Worm (Caenorhabditis elegans): ENCODE data around the gene F16B4.7.

The F16B4.7 gene

ce11 chrV:1558113-1558512 is 27.4 kb upstream of the F16B4.7 start:
- TF ChIP-seq nhr-10 (tag; optimal IDR thresholded peaks at IDR 0.05), result no peak
- TF ChIP-seq Y55F3AM.14 (GFP tag; optimal IDR thresholded peaks at IDR 0.05), result no peak
- no peak for TF ChIP-seq nhr-21 (tag; optimal IDR thresholded peaks at IDR 0.05)
- TF ChIP-seq F13H6.1 (tag; optimal IDR thresholded peaks at IDR 0.05), result no peak
- TF ChIP-seq C34F6.9 (tag; optimal IDR thresholded peaks at IDR 0.05), result no peak
- no peak for TF ChIP-seq elt-3 (tag; optimal IDR thresholded peaks at IDR 0.05)
- TF ChIP-seq unc-55 (GFP tag; optimal IDR thresholded peaks at IDR 0.05), result no peak
- TF ChIP-seq ceh-16 (tag; optimal IDR thresholded peaks at IDR 0.05), result no peak
- TF ChIP-seq lsy-2 (tag; optimal IDR thresholded peaks at IDR 0.05), result no peak
- no peak for TF ChIP-seq ztf-4 (tag; optimal IDR thresholded peaks at IDR 0.05)
- TF ChIP-seq lin-13 (GFP tag; optimal IDR thresholded peaks at IDR 0.05), result no peak
- no peak for TF ChIP-seq ztf-1 (GFP tag; conservative IDR thresholded peaks at IDR 0.05)
- no peak for TF ChIP-seq R02D3.7 (tag; optimal IDR thresholded peaks at IDR 0.05)
- TF ChIP-seq zag-1 (tag; optimal IDR thresholded peaks at IDR 0.05), result no peak
- no peak for TF ChIP-seq ZK546.5 (tag; optimal IDR thresholded peaks at IDR 0.05)

- TF ChIP-seq ceh-16 (tag; optimal IDR thresholded peaks at IDR 0.05), result peak; percentile 59
- no peak for TF ChIP-seq egl-27 (tag; optimal IDR thresholded peaks at IDR 0.05)
Observed at ce11 chrV:1566776-1567175, 18.7 kb upstream of the F16B4.7 start, which contains the start of gene cdc-25.2. Gene cdc-25.2, plus strand, starts transcription at chrV:1567076.

DNA sequence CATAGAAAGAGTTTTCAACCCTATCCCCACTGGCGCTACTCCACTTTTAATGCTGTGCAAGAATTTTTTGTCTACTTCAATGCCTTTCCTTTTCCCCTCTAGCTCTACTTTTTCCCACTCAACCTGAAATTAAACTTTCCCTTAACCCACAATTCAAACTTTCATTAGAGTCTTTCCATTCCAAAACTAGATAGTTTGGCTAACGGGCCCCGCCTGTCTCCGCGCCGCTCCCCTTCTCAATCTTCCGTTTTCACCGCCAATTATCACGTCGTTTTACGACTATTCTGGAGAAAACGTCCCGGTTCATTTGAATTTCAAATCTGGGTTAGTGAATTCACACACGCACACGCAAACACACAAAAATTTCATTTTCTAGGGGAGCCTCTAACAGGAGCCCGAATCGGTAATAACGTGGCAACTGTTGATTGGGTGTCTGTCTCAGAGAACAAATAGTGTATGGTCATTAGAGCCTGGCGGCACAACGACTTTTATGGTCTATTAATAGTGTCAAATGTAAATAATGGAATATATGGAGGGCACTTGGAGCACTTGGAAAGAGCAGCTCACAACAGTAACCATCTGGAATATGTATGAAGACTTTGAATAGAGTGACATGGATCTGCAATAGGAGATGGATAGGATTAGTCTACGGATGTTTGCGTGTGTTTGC is 15.6 kb upstream of the F16B4.7 start:
- no peak for TF ChIP-seq lin-13 (GFP tag; optimal IDR thresholded peaks at IDR 0.05)
- no peak for TF ChIP-seq nhr-77 (tag; optimal IDR thresholded peaks at IDR 0.05)
- no peak for TF ChIP-seq nhr-129 (tag; optimal IDR thresholded peaks at IDR 0.05)
- no peak for TF ChIP-seq ama-1 (optimal IDR thresholded peaks at IDR 0.05)

ce11 chrV:1570679-1571078 is 14.8 kb upstream of the F16B4.7 start:
- TF ChIP-seq ama-1 (optimal IDR thresholded peaks at IDR 0.05) (no peak), lsy-2 (tag; optimal IDR thresholded peaks at IDR 0.05) (no peak), ztf-1 (GFP tag; conservative IDR thresholded peaks at IDR 0.05) (no peak), unc-55 (GFP tag; optimal IDR thresholded peaks at IDR 0.05) (no peak), aly-2 (tag; optimal IDR thresholded peaks at IDR 0.05) (no peak), ZK546.5 (tag; optimal IDR thresholded peaks at IDR 0.05) (no peak), nhr-129 (tag; optimal IDR thresholded peaks at IDR 0.05) (no peak), lin-39 (tag; optimal IDR thresholded peaks at IDR 0.05) (no peak)

DNA sequence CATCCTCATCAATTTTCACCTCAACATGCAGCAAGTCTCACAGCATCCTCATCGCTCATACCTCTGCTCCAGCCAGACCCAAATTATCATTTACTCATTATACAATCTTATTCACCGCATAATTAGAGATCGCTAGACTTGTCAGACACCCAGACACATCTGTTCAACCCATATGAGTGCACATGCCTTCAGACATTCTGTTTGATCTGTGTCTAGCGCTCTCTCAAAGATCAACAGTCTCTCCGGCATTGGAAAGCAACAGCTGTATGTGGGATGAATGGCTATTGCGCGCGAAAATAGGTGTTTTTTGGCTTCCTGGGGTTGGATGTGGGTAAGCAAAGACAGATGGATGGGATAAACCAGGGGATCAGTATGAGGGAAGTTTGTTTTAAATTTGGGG is 12.9 kb upstream of the F16B4.7 start:
- no peak for TF ChIP-seq dmd-4 (tag; optimal IDR thresholded peaks at IDR 0.05)
- TF ChIP-seq nhr-77 (tag; optimal IDR thresholded peaks at IDR 0.05), result no peak
- no peak for TF ChIP-seq snpc-4 (tag; optimal IDR thresholded peaks at IDR 0.05)
- TF ChIP-seq ama-1 (optimal IDR thresholded peaks at IDR 0.05), result no peak
- TF ChIP-seq aly-2 (tag; optimal IDR thresholded peaks at IDR 0.05), result no peak
- no peak for TF ChIP-seq nhr-12 (tag; optimal IDR thresholded peaks at IDR 0.05)
- no peak for TF ChIP-seq alr-1 (tag; optimal IDR thresholded peaks at IDR 0.05)
- TF ChIP-seq nhr-129 (tag; optimal IDR thresholded peaks at IDR 0.05), result no peak
- no peak for TF ChIP-seq ztf-1 (GFP tag; conservative IDR thresholded peaks at IDR 0.05)
- TF ChIP-seq lin-39 (tag; optimal IDR thresholded peaks at IDR 0.05), result no peak
- no peak for TF ChIP-seq nhr-11 (tag; optimal IDR thresholded peaks at IDR 0.05)
- no peak for TF ChIP-seq ZK546.5 (tag; optimal IDR thresholded peaks at IDR 0.05)
- TF ChIP-seq lin-11 (tag; optimal IDR thresholded peaks at IDR 0.05), result no peak
- TF ChIP-seq sem-4 (tag; optimal IDR thresholded peaks at IDR 0.05), result no peak
- TF ChIP-seq F13H6.1 (tag; optimal IDR thresholded peaks at IDR 0.05), result no peak
- TF ChIP-seq fos-1 (tag; optimal IDR thresholded peaks at IDR 0.05), result no peak
- no peak for TF ChIP-seq skn-1 (tag; optimal IDR thresholded peaks at IDR 0.05)
- no peak for TF ChIP-seq C34F6.9 (tag; optimal IDR thresholded peaks at IDR 0.05)

- TF ChIP-seq crh-2 (tag; optimal IDR thresholded peaks at IDR 0.05), result no peak
- TF ChIP-seq mdl-1 (tag; optimal IDR thresholded peaks at IDR 0.05), result no peak
- no peak for TF ChIP-seq mab-5 (tag; optimal IDR thresholded peaks at IDR 0.05)
- TF ChIP-seq nhr-237 (tag; optimal IDR thresholded peaks at IDR 0.05), result no peak
- TF ChIP-seq ztf-1 (GFP tag; conservative IDR thresholded peaks at IDR 0.05), result no peak
- no peak for TF ChIP-seq blmp-1 (tag; optimal IDR thresholded peaks at IDR 0.05; ENCODE audit: insufficient read depth)
- no peak for TF ChIP-seq lin-39 (tag; optimal IDR thresholded peaks at IDR 0.05)
- no peak for TF ChIP-seq nhr-23 (tag; optimal IDR thresholded peaks at IDR 0.05)
- no peak for TF ChIP-seq fos-1 (tag; optimal IDR thresholded peaks at IDR 0.05)
- TF ChIP-seq nhr-129 (tag; optimal IDR thresholded peaks at IDR 0.05), result no peak
- TF ChIP-seq ceh-16 (tag; optimal IDR thresholded peaks at IDR 0.05), result no peak
- no peak for TF ChIP-seq unc-62 (GFP tag; optimal IDR thresholded peaks at IDR 0.05)
Observed at ce11 chrV:1574599-1574998, 10.9 kb upstream of the F16B4.7 start.
